Fruit fly (Drosophila melanogaster) whole organism, embryonic: ENCODE measurements around the gene CG18234.

ENCODE experiments used
- Asciz ChIP-seq: fragments of 200-800 bp; sonication (Bioruptor generic); optimal IDR thresholded peaks from 2 replicates; lab custom pipeline; 2017; ENCODE audit warnings: missing biosample characterization, mild to moderate bottlenecking, missing genetic modification characterization, missing genetic modification reagents
- Awh ChIP-seq: fragments of 200-800 bp; sonication (Bioruptor generic); IDR thresholded peaks from 2 replicates; pipeline ENCODE4, ENCODE4 v1.3.6; 2022; ENCODE audit warnings: missing biosample characterization, missing genetic modification characterization
- C15 ChIP-seq: fragments of 200-800 bp; sonication (Bioruptor generic); IDR thresholded peaks from 3 replicates; pipeline ENCODE4 v1.3.6; 2022; ENCODE audit warnings: missing biosample characterization, missing genetic modification characterization
- CG10274 ChIP-seq: fragments of 200-800 bp; sonication (Bioruptor generic); optimal IDR thresholded peaks from 3 replicates; lab custom pipeline; 2017; ENCODE audit warnings: missing biosample characterization, mild to moderate bottlenecking, missing genetic modification characterization
- CG10979 ChIP-seq: fragments of 200-800 bp; sonication (Bioruptor generic); optimal IDR thresholded peaks from 2 replicates; lab custom pipeline; 2018; ENCODE audit warnings: missing biosample characterization, mild to moderate bottlenecking, missing genetic modification characterization, moderate library complexity
- CG11560 ChIP-seq: fragments of 200-800 bp; sonication (Bioruptor generic); IDR thresholded peaks from 3 replicates; pipeline ENCODE4 v1.3.6; 2022; ENCODE audit warnings: missing biosample characterization, missing genetic modification characterization
- CG11723 ChIP-seq: fragments of 200-800 bp; sonication (Bioruptor generic); optimal IDR thresholded peaks from 2 replicates; lab custom pipeline; 2017; ENCODE audit warnings: missing biosample characterization, mild to moderate bottlenecking, missing genetic modification characterization
- CG13424 ChIP-seq: fragments of 200-800 bp; sonication (Bioruptor generic); optimal IDR thresholded peaks from 2 replicates; lab custom pipeline; 2019; ENCODE audit warnings: missing biosample characterization, mild to moderate bottlenecking, missing genetic modification characterization, moderate library complexity
- CG14014 ChIP-seq: fragments of 200-800 bp; sonication (Bioruptor generic); IDR thresholded peaks from 2 replicates; pipeline ENCODE4 v1.3.6; 2022; ENCODE audit warnings: missing biosample characterization, missing genetic modification characterization
- CG15073 ChIP-seq: fragments of 200-800 bp; sonication (Bioruptor generic); optimal IDR thresholded peaks from 2 replicates; lab custom pipeline; 2016; ENCODE audit warnings: missing biosample characterization, missing genetic modification characterization
- CG1529 ChIP-seq: fragments of 200-800 bp; sonication (Bioruptor generic); optimal IDR thresholded peaks from 3 replicates; lab custom pipeline; 2018; ENCODE audit warnings: missing biosample characterization, missing genetic modification characterization
- CG15514 ChIP-seq: fragments of 200-800 bp; sonication (Bioruptor generic); optimal IDR thresholded peaks from 3 replicates; lab custom pipeline; 2017; ENCODE audit warnings: missing biosample characterization, missing genetic modification characterization, mild to moderate bottlenecking, moderate library complexity, missing genetic modification reagents
- CG17385 ChIP-seq: fragments of 200-800 bp; sonication (Bioruptor generic); optimal IDR thresholded peaks from 3 replicates; lab custom pipeline; 2018; ENCODE audit warnings: missing biosample characterization, mild to moderate bottlenecking, missing genetic modification characterization
- CG30020 ChIP-seq: fragments of 200-800 bp; optimal IDR thresholded peaks from 2 replicates; lab custom pipeline; 2019; ENCODE audit warnings: missing biosample characterization, mild to moderate bottlenecking, missing genetic modification characterization, moderate library complexity
- CG31441 ChIP-seq: fragments of 200-800 bp; sonication (Bioruptor generic); IDR thresholded peaks from 2 replicates; pipeline ENCODE4 v1.3.6; 2022; ENCODE audit warnings: missing biosample characterization, missing genetic modification characterization
- CG34422 ChIP-seq: fragments of 200-800 bp; sonication (Bioruptor generic); IDR thresholded peaks from 3 replicates; pipeline ENCODE4 v1.3.6; 2022; ENCODE audit warnings: missing biosample characterization, missing genetic modification characterization
- CG6254 ChIP-seq: fragments of 200-800 bp; sonication (Bioruptor generic); optimal IDR thresholded peaks from 3 replicates; lab custom pipeline; 2017; ENCODE audit warnings: mild to moderate bottlenecking, missing biosample characterization, missing genetic modification reagents, missing genetic modification characterization
- CG6765 ChIP-seq: fragments of 200-800 bp; sonication (Bioruptor generic); optimal IDR thresholded peaks from 3 replicates; lab custom pipeline; 2017; ENCODE audit warnings: missing biosample characterization, mild to moderate bottlenecking, missing genetic modification characterization
- CG7271 ChIP-seq: fragments of 200-800 bp; sonication (Bioruptor generic); optimal IDR thresholded peaks from 2 replicates; lab custom pipeline; 2018; ENCODE audit warnings: missing biosample characterization, mild to moderate bottlenecking, missing genetic modification characterization, moderate library complexity
- CG7556 ChIP-seq: fragments of 200-800 bp; sonication (Bioruptor generic); optimal IDR thresholded peaks from 2 replicates; lab custom pipeline; 2017; ENCODE audit warnings: missing biosample characterization, mild to moderate bottlenecking, missing genetic modification characterization
- CG8359 ChIP-seq: fragments of 200-800 bp; sonication (Bioruptor generic); optimal IDR thresholded peaks from 2 replicates; lab custom pipeline; 2017; ENCODE audit warnings: missing biosample characterization, mild to moderate bottlenecking, missing genetic modification characterization, borderline replicate concordance
- CG8478 ChIP-seq: fragments of >200 bp; optimal IDR thresholded peaks from 2 replicates; lab custom pipeline; 2018
- CG9437 ChIP-seq: fragments of 200-800 bp; sonication (Bioruptor generic); optimal IDR thresholded peaks from 2 replicates; lab custom pipeline; 2018; ENCODE audit warnings: missing biosample characterization, mild to moderate bottlenecking, missing genetic modification characterization
- Deaf1 ChIP-seq: fragments of 200-800 bp; optimal IDR thresholded peaks from 3 replicates; lab custom pipeline; 2019; ENCODE audit warnings: missing biosample characterization, mild to moderate bottlenecking, missing genetic modification characterization, moderate library complexity
- Drgx ChIP-seq: fragments of 200-800 bp; sonication (Bioruptor generic); IDR thresholded peaks from 2 replicates; pipeline ENCODE4 v1.3.6; 2022; ENCODE audit warnings: missing biosample characterization, missing genetic modification characterization
- HLH3B ChIP-seq: fragments of 200-800 bp; sonication (Bioruptor generic); IDR thresholded peaks from 2 replicates; pipeline ENCODE4 v1.3.6; 2022; ENCODE audit warnings: missing biosample characterization, missing genetic modification characterization
- Hand ChIP-seq: fragments of 200-800 bp; sonication (Bioruptor generic); optimal IDR thresholded peaks from 2 replicates; lab custom pipeline; 2017; ENCODE audit warnings: mild to moderate bottlenecking, missing biosample characterization, missing genetic modification reagents, missing genetic modification characterization
- Hr39 ChIP-seq: fragments of >200 bp; optimal IDR thresholded peaks from 2 replicates; lab custom pipeline; 2017
- Hr51 ChIP-seq, 2 experiments: fragments of 200-800 bp; sonication (Bioruptor generic); optimal IDR thresholded peaks; 2 replicates in 1 of 2; 3 replicates in 1 of 2; lab custom pipeline; 2016 to 2018; ENCODE audit warnings: missing biosample characterization in 2 of 2, missing genetic modification characterization in 2 of 2, mild to moderate bottlenecking in 1 of 2, moderate library complexity in 1 of 2
- Lim3 ChIP-seq: fragments of 200-800 bp; sonication (Bioruptor generic); IDR thresholded peaks from 2 replicates; pipeline ENCODE4 v1.3.6; 2022; ENCODE audit warnings: missing biosample characterization, missing genetic modification characterization
- Med ChIP-seq: fragments of 200-800 bp; sonication (Bioruptor generic); peaks from one replicate; lab custom pipeline; 2016; ENCODE audit warnings: missing biosample characterization, missing genetic modification characterization, mild to moderate bottlenecking, inconsistent platforms, moderate library complexity
- Rfx ChIP-seq: fragments of 200-800 bp; sonication (Bioruptor generic); IDR thresholded peaks from 2 replicates; pipeline ENCODE4 v1.3.6; 2022; ENCODE audit warnings: missing biosample characterization, missing genetic modification characterization
- Side ChIP-seq: fragments of 200-800 bp; sonication (Bioruptor generic); optimal IDR thresholded peaks from 2 replicates; lab custom pipeline; 2016; ENCODE audit warnings: missing biosample characterization, missing genetic modification characterization
- chn ChIP-seq: fragments of 200-800 bp; sonication (Bioruptor generic); optimal IDR thresholded peaks from 2 replicates; lab custom pipeline; 2016; ENCODE audit warnings: missing biosample characterization, missing genetic modification characterization
- da ChIP-seq: fragments of 200-800 bp; sonication (Bioruptor generic); optimal IDR thresholded peaks from 2 replicates; lab custom pipeline; 2016; ENCODE audit warnings: missing biosample characterization, missing genetic modification characterization
- dysf ChIP-seq: fragments of 200-800 bp; sonication (Bioruptor generic); IDR thresholded peaks from 3 replicates; pipeline ENCODE4 v1.3.6; 2022; ENCODE audit warnings: missing biosample characterization, missing genetic modification characterization
- esg ChIP-seq: fragments of 200-800 bp; sonication (Bioruptor generic); conservative IDR thresholded peaks from 2 replicates; pipeline ENCODE4 v1.3.6; 2022; ENCODE audit warnings: missing biosample characterization, missing genetic modification characterization
- fd102C ChIP-seq: fragments of 200-800 bp; sonication (Bioruptor generic); optimal IDR thresholded peaks from 2 replicates; lab custom pipeline; 2018; ENCODE audit warnings: missing biosample characterization, mild to moderate bottlenecking, missing genetic modification characterization, moderate library complexity
- gce ChIP-seq: fragments of 200-800 bp; sonication (Bioruptor generic); IDR thresholded peaks from 3 replicates; pipeline ENCODE4 v1.3.6; 2022; ENCODE audit warnings: missing biosample characterization, missing genetic modification characterization
- gem ChIP-seq: fragments of 200-800 bp; sonication (Bioruptor generic); optimal IDR thresholded peaks from 2 replicates; lab custom pipeline; 2019; ENCODE audit warnings: missing biosample characterization, mild to moderate bottlenecking, missing genetic modification characterization, moderate library complexity
- ken ChIP-seq: fragments of 200-800 bp; sonication (Bioruptor generic); IDR thresholded peaks from 3 replicates; pipeline ENCODE4 v1.3.6; 2022; ENCODE audit warnings: missing biosample characterization, missing genetic modification characterization
- mld ChIP-seq: fragments of 200-800 bp; sonication (Bioruptor generic); IDR thresholded peaks from 3 replicates; pipeline ENCODE4 v1.3.6; 2022; ENCODE audit warnings: missing biosample characterization, missing genetic modification characterization; ENCODE audit not compliant: partially characterized antibody
- oc ChIP-seq: fragments of 200-800 bp; sonication (Bioruptor generic); optimal IDR thresholded peaks from 2 replicates; lab custom pipeline; 2018; ENCODE audit warnings: missing biosample characterization, mild to moderate bottlenecking, missing genetic modification characterization, moderate library complexity
- onecut ChIP-seq: fragments of 200-800 bp; sonication (Bioruptor generic); IDR thresholded peaks from 2 replicates; pipeline ENCODE4 v1.3.6; 2022; ENCODE audit warnings: missing biosample characterization, missing genetic modification characterization
- otp ChIP-seq: fragments of 200-800 bp; sonication (Bioruptor generic); IDR thresholded peaks from 3 replicates; pipeline ENCODE4, ENCODE4 v1.3.6; 2022; ENCODE audit warnings: missing biosample characterization, missing genetic modification characterization
- scrt ChIP-seq: fragments of 200-800 bp; sonication (Bioruptor generic); optimal IDR thresholded peaks from 2 replicates; lab custom pipeline; 2018; ENCODE audit warnings: missing biosample characterization, mild to moderate bottlenecking, missing genetic modification characterization, moderate library complexity
- slp2 ChIP-seq: fragments of 200-800 bp; sonication (Bioruptor generic); optimal IDR thresholded peaks from 2 replicates; lab custom pipeline; 2016; ENCODE audit warnings: missing biosample characterization, missing genetic modification characterization
- stwl ChIP-seq: fragments of 200-800 bp; sonication (Bioruptor generic); optimal IDR thresholded peaks from 3 replicates; lab custom pipeline; 2018; ENCODE audit warnings: missing biosample characterization, mild to moderate bottlenecking, missing genetic modification characterization, moderate library complexity
- vfl ChIP-seq: fragments of 200-800 bp; sonication (Bioruptor generic); optimal IDR thresholded peaks from 2 replicates; lab custom pipeline; 2016; ENCODE audit warnings: missing biosample characterization, missing genetic modification characterization
- z ChIP-seq: fragments of 200-800 bp; sonication (Bioruptor generic); IDR thresholded peaks from 3 replicates; pipeline ENCODE4 v1.3.6; 2022; ENCODE audit warnings: missing biosample characterization, missing genetic modification characterization
- zen ChIP-seq: fragments of 200-800 bp; sonication (Bioruptor generic); optimal IDR thresholded peaks from 3 replicates; lab custom pipeline; 2018; ENCODE audit warnings: missing biosample characterization, mild to moderate bottlenecking, missing genetic modification characterization, moderate library complexity
- zfh2 ChIP-seq: fragments of 200-800 bp; sonication (Bioruptor generic); optimal IDR thresholded peaks from 2 replicates; lab custom pipeline; 2016; ENCODE audit warnings: missing biosample characterization, missing genetic modification characterization

The CG18234 gene

DNA sequence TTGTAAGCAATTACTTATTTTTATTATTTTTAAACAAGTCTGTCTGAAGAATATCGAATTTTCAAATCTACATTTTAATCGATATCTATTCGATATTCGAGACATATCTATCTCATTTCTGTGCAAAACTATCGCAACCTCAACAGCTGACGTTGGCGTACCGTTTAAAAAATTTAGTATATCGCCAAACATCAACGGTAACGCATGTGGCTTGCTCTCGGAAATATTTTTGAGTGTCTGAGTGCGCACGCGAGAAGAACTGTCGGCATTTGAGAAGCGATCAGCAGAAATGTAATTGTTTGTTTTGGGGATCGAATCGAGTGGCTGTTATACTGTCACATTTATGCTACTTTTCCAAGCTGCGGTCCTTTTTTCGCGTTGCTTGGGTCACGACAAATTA lies 22.6 kb downstream of the CG18234 start, which contains the start of gene MYPT-75D (continued):
- TF ChIP-seq CG6254 (GFP tag; lab: Kevin White, UChicago) (no peak), CG6765 (no peak), CG15514 (GFP tag; lab: Kevin White, UChicago) (peak; percentile 7), dysf (GFP tag; lab: Robert Waterston, UW) (no peak), gem (no peak), Med (GFP tag; lab: Kevin White, UChicago) (peak; percentile 93), CG9437 (GFP tag; lab: Kevin White, UChicago) (no peak), Awh (GFP tag; lab: Robert Waterston, UW) (no peak; the same call in 1 of the 2 replicates), Side (peak; percentile 42), zen (tag; lab: Kevin White, UChicago) (peak; percentile 17), esg (GFP tag; lab: Robert Waterston, UW) (no peak), mld (peak; percentile 54; the same call in 1 of the 3 replicates), otp (GFP tag; lab: Robert Waterston, UW) (peak; percentile 52; the same call in 2 of the 3 replicates), CG14014 (no peak), stwl (tag; lab: Kevin White, UChicago) (peak; percentile 89), CG7556 (GFP tag; lab: Kevin White, UChicago) (no peak), CG1529 (no peak), Hand (no peak), slp2 (no peak), CG15073 (GFP tag; lab: Kevin White, UChicago) (no peak), Drgx (GFP tag; lab: Robert Waterston, UW) (no peak), Rfx (peak; percentile 38; the same call in 1 of the 2 replicates), Asciz (GFP tag; lab: Kevin White, UChicago) (no peak), Deaf1 (tag; lab: Kevin White, UChicago) (peak; percentile 47), CG34422 (GFP tag; lab: Robert Waterston, UW) (peak; percentile 78; the same call in 1 of the 3 replicates), zfh2 (GFP tag; lab: Kevin White, UChicago) (no peak), CG8359 (GFP tag; lab: Kevin White, UChicago) (no peak), ken (no peak), CG31441 (no peak), oc (tag; lab: Kevin White, UChicago) (peak; percentile 4), CG11560 (tag; lab: Robert Waterston, UW) (peak; percentile 96), da (GFP tag; lab: Kevin White, UChicago) (no peak), CG8478 (lab: Kevin White, UChicago) (no peak), CG30020 (tag; lab: Kevin White, UChicago) (peak; percentile 29), z (GFP tag; lab: Robert Waterston, UW) (no peak), CG10979 (tag; lab: Kevin White, UChicago) (peak; percentile 6), Hr39 (lab: Kevin White, UChicago) (no peak), Lim3 (no peak), CG10274 (no peak), HLH3B (GFP tag; lab: Robert Waterston, UW) (peak; percentile 43; the same call in 1 of the 2 replicates), chn (GFP tag; lab: Kevin White, UChicago) (no peak), onecut (GFP tag; lab: Robert Waterston, UW) (peak; percentile 48), C15 (GFP tag; lab: Robert Waterston, UW) (no peak), vfl (no peak), fd102C (GFP tag; lab: Kevin White, UChicago) (peak; percentile 25), gce (no peak), CG7271 (tag; lab: Kevin White, UChicago) (peak; percentile 22), CG13424 (tag; lab: Kevin White, UChicago) (peak; percentile 11), scrt (GFP tag; lab: Kevin White, UChicago) (no peak), Hr51 (GFP tag; optimal IDR thresholded peaks at IDR 0.05; lab: Kevin White, UChicago) (peak in 1 of 2 experiments; percentile 26), CG17385 (GFP tag; lab: Kevin White, UChicago) (peak; percentile 52), CG11723 (peak; percentile 31)
